Worm (Caenorhabditis elegans): Measurements from ENCODE around the gene srh-141.

- TF ChIP-seq skn-1 (tag; optimal IDR thresholded peaks at IDR 0.05): no peak
- TF ChIP-seq R02D3.7 (tag; optimal IDR thresholded peaks at IDR 0.05): no peak
- no peak for TF ChIP-seq pha-4 (tag; optimal IDR thresholded peaks at IDR 0.05)
- TF ChIP-seq nhr-11 (tag; optimal IDR thresholded peaks at IDR 0.05): no peak
- TF ChIP-seq nhr-77 (tag; optimal IDR thresholded peaks at IDR 0.05): no peak
- no peak for TF ChIP-seq jun-1 (tag; optimal IDR thresholded peaks at IDR 0.05)
- TF ChIP-seq pqm-1 (tag; optimal IDR thresholded peaks at IDR 0.05): no peak
- no peak for TF ChIP-seq ceh-16 (tag; optimal IDR thresholded peaks at IDR 0.05)
These were observed 35.5 kb downstream of the srh-141 start, which contains the start of gene T08G3.11 for ce11 chrV:16479275-16479674.

All from whole organism, L3 larva.